Fruit fly (Drosophila melanogaster): ENCODE data around the gene Chsy.

Gene Chsy

DNA sequence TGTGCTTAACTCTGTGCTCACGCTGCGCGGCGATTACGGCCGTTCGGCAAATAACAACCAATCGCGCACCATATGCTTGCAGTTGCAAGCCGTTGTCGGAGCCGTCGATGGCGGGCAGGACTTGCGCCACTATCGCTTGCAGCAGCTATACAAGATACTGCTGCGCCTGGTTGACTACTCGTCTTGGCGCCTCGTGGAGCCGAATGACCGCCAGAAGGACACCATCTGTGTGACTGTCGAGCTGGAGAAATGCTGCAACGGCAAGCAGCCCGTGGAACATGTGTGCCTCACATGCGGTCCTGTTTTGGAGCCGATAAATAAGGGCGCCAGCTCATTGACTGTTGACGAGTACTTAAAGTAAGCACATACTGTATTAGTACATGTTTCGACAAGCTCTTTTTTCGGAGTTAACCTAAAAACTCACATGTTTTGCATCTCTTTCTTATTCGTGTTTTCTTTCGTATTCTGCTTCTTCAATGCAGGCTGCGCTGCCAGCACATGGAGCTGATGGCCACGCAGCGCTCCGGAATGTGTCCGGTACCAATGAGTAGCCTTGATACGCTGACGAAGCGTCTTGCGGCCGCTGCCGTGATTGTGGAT is 9.4 kb downstream of the Chsy start:
- no peak for TF ChIP-seq CG17801 (GFP tag; optimal IDR thresholded peaks at IDR 0.05; ENCODE audit: partially characterized antibody)

DNA sequence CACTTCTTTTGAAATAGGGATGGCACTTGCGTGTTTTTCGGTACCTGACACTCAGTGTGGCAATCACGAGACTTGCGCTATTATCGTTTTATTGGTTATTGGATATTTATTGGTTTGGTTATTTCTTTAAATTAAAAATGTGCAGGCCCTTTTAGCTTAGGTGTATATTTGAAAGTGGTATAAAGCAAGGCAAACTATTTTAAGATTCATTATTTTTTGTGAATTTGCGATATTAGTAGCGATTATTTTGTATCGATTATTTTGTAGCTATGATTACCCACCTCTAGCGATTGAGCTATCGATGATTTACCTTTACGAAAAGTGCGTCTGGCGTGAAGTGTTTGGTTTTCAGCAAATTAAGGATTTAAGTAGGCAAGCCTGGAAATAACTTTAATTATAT is 10.5 kb downstream of the Chsy start, which contains the start of the genes CG9215 and CG8097:
Gene CG9215, minus strand, starts transcription at position 22 of the 400 bp plus-strand sequence.
Gene CG8097, plus strand, starts transcription at position 307 of the 400 bp plus-strand sequence.
- peak; percentile 60 for TF ChIP-seq CG17801 (GFP tag; optimal IDR thresholded peaks at IDR 0.05; ENCODE audit: partially characterized antibody)

DNA sequence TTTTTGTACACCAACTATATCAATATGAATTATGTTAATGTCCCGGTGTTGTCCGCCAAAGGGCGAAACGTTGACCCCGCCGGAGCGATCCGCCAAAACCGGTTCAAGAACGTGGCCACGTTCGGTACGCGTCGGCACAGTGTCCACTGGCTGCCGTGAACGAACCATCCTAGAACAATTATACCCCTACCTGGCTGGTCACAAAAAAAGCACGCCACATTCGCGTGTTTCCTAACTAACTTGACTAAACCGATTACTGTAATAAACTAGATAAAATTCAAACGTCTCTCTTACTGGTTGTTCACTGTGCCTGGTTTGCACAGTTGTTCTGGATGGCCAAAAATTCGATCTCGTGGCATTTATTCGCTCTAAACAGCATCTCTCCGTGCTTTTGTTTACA is 13.8 kb downstream of the Chsy start:
- peak; percentile 79 for TF ChIP-seq CG17801 (GFP tag; optimal IDR thresholded peaks at IDR 0.05; ENCODE audit: partially characterized antibody)

DNA sequence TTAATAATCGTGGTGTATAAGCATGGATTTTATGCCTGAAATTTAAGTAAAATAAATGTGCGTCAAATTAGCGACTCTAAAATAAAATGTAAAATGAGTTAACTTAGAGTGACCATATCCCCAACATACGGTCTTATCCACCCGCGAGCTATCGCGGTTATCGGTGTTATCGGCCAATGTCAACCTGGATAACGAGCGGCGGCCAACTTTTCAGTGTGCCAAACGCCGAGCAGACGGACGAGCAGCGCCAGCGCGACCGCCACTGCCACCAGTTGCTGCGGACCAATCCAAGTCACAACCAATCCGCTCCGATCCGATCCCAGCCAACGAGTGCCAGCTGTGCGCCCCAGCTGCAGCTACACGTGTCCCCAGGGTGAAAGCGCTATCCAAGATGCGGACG is 15.3 kb downstream of the Chsy start, which contains the start of the genes cerv and CG7872:
Gene cerv, minus strand, starts transcription at position 129 of the 400 bp plus-strand sequence.
Gene CG7872, plus strand, starts transcription at position 163 of the 400 bp plus-strand sequence.
- peak; percentile 42 for TF ChIP-seq CG17801 (GFP tag; optimal IDR thresholded peaks at IDR 0.05; ENCODE audit: partially characterized antibody)

DNA sequence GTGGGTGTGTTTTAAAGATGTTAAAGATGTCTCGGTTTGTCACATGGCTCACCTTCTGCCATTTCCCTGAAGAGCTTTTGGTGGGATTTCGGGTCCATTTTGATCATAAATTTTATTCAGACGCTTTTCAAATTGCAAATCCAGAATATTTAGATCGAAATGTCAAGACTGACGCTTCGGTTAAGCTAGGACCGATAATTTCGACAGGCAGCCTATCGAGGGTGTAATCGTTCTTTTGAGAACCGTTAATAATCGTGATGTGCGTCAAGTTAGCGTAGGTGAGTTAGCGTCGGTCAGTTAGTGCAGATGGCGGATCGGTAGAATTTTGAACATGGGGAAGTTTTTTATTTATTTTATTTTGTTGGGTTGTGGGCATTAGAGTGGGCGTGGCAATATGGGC is 17.8 kb downstream of the Chsy start, which contains the start of gene CG42299:
Gene CG42299, minus strand, starts transcription at position 127 of the 400 bp plus-strand sequence.
- TF ChIP-seq CG17801 (GFP tag; optimal IDR thresholded peaks at IDR 0.05; ENCODE audit: partially characterized antibody): no peak

DNA sequence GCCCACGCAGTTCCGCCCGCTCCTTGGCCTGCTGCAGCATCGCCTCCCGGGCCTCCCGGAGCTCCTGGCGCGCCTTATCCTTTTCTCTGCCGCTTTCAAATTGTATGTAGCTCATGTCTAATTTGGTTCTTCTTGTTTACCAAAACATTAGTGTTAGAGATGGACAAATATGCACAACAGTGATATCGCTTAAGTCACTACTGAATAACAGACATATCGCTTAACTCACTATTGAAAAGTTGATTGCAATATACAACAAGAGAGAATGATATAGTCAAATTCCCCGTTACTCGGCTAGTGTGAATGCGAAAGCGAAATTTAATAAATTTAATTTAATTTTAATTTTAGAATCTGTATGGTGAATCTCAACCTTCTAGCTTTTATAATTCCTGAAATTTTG is 18.9 kb downstream of the Chsy start, which contains the start of gene CG9213:
Gene CG9213, minus strand, starts transcription at position 152 of the 400 bp plus-strand sequence.
- TF ChIP-seq CG17801 (GFP tag; optimal IDR thresholded peaks at IDR 0.05; ENCODE audit: partially characterized antibody): no peak

DNA sequence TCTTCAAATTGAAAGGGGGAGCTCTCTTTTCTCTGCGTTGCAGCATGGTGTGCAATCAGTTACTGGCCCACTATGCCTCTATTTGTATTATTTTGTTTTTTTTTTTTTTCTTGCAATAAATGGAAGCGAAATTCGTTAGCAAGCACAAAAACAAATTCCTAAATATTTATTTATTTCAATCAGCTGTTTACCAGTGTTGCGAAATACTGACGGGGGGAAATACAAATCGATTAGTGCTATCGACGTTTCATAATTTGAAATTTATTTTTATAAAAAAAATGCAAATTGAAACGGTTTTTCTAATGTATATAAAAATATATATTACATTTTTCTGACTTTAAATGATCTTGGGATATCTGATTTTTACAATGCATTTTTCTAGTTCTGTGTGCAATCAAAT is 21.4 kb downstream of the Chsy start, which contains the start of gene CG15643:
Gene CG15643, minus strand, starts transcription at position 211 of the 400 bp plus-strand sequence.
- no peak for TF ChIP-seq CG17801 (GFP tag; optimal IDR thresholded peaks at IDR 0.05; ENCODE audit: partially characterized antibody)

DNA sequence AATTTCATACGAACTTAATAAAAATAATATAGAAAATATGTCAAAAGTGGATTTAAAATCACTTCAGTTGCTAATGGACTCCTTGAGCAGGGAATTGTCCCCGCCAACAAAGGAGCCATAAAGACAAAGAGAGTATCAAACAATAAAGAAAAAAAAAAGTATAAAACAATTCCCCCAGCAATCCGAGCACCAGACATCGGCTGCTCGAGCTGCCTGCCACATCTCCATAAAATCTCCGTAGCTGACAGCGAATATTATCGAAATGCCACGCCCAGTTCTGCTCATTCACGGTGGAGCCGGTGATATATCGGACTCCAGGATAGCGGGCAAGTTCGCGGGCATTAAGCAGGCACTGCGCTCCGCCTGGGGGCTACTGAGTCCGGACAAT is 24.4 kb downstream of the Chsy start, which contains the start of gene CG7860:
Gene CG7860, plus strand, starts transcription at position 11 of the 388 bp plus-strand sequence.
- TF ChIP-seq CG17801 (GFP tag; optimal IDR thresholded peaks at IDR 0.05; ENCODE audit: partially characterized antibody): no peak

DNA sequence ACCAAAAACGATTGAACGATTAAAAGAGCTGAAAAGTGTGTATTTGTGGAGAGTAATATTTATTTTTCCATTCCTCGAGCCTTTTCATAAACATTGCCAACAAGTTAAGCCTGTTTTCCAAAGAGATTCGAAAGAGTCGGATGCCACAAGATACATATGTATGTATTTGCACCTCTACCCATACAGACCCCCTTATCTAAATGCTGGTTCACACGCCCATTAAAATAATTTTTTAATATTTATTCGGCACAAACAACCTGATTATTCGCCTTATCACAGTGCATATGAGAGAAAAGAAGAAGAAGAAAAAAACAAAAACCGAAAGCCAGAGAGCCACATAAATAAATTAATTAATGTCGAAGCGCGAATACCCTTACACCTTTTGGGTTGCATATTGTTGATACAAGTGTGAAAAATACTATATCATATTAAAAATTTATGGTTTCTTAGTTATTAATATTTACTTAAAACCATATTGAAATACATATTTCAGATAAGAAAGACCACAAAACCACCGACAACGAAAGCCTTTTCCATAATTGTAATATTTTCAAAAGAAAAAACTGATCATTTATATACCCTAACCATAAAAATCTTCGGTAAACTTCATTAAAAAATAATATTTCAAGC is 24.9 kb downstream of the Chsy start:
- peak; percentile 21 for TF ChIP-seq CG17801 (GFP tag; optimal IDR thresholded peaks at IDR 0.05; ENCODE audit: partially characterized antibody)

DNA sequence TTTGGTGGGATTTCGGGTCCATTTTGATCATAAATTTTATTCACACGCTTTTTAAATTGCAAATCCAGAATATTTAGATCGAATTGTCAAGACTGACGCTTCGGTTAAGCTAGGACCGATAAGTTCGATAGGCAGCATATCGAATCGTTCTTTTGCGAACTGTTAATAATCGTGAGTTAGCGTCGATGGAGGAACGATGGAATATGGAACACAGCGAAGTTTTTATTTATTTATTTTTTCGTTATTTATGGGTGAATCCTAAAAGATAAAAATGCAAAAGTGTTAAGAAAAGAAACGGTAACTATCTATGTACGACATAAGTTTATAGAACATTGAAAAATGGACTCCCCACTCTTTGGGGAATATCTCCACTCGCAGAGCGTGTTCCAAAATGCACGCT is 37.4 kb downstream of the Chsy start, which contains the start of gene CG42300:
Gene CG42300, minus strand, starts transcription at position 101 of the 400 bp plus-strand sequence.
- no peak for TF ChIP-seq CG17801 (GFP tag; optimal IDR thresholded peaks at IDR 0.05; ENCODE audit: partially characterized antibody)

DNA sequence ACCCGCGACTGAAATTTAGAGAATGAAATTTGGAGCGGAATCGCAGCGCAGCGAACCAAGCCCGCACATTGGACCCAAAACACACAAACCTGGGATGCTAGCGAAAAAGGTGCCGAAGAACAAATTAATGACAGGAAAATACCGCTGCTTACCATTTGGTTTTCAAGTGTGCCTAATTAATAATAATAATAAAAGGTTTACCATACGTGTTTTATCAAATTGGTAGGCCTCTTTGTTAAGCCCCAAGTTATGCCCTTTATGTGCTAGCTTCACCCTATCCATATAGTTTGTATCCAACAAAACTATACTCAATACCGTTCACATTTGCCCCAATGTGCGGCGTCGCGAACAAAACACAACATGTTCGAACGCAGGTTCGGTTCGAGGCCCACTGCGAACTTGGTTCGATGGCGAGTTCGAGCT is 39.1 kb downstream of the Chsy start, which contains the start of gene Ac13E:
Gene Ac13E, minus strand, starts transcription at position 23 of the 423 bp plus-strand sequence.
- TF ChIP-seq CG17801 (GFP tag; optimal IDR thresholded peaks at IDR 0.05; ENCODE audit: partially characterized antibody): peak; percentile 87

DNA sequence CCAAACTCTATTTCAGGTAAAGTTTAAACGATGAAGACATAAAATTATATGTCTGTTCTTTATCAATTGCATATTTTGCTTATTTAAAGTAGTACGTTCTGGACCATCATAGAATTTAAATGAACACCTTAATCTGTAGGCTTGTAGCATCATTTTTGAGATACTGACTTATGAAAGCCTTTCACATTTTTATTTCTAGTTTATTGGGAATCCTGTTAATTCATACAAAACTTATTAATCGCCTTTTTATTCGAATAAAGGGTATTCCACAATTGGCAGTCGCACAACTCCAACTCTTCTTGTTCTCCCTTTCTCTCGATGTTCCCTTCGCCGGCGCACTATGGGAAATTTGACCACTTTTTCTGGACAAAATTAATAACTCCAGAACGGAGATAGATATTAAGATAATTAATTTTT is 40.9 kb downstream of the Chsy start:
- no peak for TF ChIP-seq CG17801 (GFP tag; optimal IDR thresholded peaks at IDR 0.05; ENCODE audit: partially characterized antibody)

DNA sequence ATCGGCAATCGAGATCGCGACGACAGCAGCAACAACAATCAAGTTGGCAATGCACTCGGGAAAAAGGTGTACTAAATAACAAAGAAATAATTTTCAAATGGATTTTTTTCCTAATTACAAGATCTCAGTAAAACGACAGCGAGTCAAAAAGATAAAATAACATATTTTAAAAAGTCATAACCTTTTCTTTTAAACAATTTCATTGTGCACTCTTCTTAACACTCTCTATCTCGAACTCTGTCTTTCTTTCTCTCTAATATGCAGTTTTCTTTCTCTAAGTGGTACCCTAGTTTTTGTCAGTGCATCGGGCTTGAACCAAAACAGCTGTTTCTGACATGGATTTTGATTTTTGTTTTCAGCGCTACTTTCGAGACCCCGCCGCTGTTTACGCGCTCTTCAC is 44.3 kb downstream of the Chsy start:
- no peak for TF ChIP-seq CG17801 (GFP tag; optimal IDR thresholded peaks at IDR 0.05; ENCODE audit: partially characterized antibody)

DNA sequence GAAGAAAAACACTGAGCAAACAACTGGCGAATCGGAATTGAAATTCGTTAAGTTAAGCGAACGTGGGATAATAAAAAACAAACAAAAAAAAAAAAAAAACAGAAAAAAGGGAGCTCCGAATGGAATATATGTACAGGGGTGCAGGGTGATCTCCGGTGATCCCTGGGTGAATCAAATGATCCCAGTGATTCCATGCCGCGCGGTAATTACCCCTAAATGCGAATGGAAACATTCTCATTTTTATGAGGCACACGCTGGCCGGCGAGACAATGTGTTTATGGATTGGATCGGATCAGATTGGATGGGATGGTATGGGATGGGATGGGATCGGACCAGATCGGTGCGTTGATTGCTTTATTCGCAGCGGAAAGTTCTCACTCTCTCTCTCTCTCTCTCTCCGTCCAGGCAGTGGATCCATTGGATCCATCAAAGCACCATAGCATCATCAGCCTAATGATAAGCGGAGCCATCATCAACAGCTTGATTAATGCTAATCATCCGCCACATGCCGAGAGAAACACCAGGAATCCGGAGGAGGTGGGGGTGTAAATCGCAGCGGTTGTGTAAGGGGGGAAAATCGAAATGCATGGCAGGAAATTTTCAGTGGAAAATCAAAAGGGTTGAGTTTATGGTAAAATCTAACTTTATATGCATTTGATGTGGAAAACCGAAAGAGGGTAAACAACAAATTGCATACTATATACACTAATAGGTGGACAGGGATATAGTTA is 47.7 kb downstream of the Chsy start:
- TF ChIP-seq CG17801 (GFP tag; optimal IDR thresholded peaks at IDR 0.05; ENCODE audit: partially characterized antibody): no peak

DNA sequence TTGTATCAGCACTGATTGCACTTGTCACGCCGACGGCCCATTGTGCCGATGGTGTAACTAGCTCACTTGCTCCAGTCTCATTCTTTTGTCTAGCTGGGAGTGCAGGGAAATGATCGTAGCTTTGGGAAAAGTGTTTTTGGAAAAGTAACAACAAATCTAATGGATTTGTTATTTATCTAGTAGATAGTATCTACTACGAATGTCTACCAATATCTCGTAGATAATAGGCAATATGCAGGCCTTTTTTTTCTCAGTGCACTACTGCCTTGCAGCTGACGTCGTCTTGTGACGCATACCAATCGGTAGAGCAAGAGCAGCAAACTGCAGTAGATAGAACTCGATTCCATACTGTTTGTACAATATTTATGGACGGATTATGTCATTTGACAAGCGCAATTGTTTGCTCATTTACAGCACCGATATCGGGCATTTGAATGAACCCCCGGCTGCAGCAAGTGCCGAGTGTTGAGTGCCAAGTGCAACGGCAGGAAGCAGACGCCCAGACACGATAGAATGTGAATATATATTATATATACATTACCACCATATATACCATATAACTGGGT is 49.8 kb downstream of the Chsy start:
- TF ChIP-seq CG17801 (GFP tag; optimal IDR thresholded peaks at IDR 0.05; ENCODE audit: partially characterized antibody): no peak

Data from ovary, adult (tissue).